Fruit fly (Drosophila melanogaster): Measurements from ENCODE around the gene Polr2A.

The Polr2A gene

DNA sequence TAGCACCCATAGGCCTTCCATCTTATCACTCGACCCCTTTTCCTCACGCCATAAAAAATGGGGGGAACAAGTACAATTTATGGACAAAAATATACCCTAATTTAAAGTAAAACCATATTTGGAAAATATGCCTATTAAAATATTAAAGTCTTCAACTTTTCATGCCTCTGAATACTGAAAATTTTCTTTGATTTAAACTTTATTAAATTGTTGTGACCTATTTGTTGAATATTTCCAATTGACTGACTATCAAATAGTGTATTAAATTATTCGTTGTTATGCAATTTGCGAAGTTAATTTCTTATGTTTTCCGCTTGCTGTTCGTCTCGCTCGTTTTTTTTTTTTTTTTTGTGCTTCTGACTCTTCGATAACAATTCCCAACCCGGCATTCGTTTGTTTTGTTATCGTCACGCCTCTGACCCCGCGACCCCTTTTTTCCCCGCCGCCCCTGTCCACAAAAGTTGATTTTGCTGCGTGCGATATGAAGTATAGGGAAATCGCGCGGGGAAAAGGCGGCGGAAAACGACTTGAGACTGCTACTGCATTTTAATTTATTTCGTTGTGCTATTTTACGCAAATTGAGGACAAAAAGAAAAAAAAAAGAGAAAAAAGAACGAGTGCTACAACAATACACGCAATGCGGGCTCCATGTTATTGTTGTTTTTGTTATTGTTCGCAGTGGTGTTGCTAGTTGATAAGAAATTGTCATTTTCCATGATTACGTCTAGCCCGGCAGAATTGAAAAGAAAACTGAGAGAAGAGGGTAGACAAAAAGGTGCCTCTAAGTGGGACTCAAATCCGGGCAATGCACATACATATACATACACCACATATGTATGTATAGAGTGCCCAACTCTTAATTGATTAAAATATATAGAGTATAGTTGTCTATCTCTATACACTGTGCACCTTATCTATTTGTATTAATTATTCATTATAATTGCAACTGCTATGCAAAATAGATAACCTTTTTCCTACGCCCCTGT, 48.3 kb downstream of the Polr2A start (continued):
- TF ChIP-seq chn (GFP tag; optimal IDR thresholded peaks at IDR 0.05) (no peak), dpn (GFP tag; optimal IDR thresholded peaks at IDR 0.05) (peak; percentile 38 to 51), NFAT (GFP tag; IDR thresholded peaks at IDR 0.05) (no peak), Xbp1 (GFP tag; optimal IDR thresholded peaks at IDR 0.05) (peak; percentile 50), HLHmδ (GFP tag; optimal IDR thresholded peaks at IDR 0.05) (no peak), CG10321 (GFP tag; IDR thresholded peaks at IDR 0.05) (no peak), trh (GFP tag; optimal IDR thresholded peaks at IDR 0.05) (peak; percentile 13), lmd (GFP tag; IDR thresholded peaks at IDR 0.05) (peak; percentile 56), so (GFP tag; IDR thresholded peaks at IDR 0.05) (peak; percentile 72; the same call in 1 of the 3 replicates), CG17385 (GFP tag; optimal IDR thresholded peaks at IDR 0.05) (peak; percentile 62), chinmo (GFP tag; IDR thresholded peaks at IDR 0.05; ENCODE audit: partially characterized antibody) (0 out of 4 replicates have a peak, but pooled peaks have one; percentile 41), Rfx (GFP tag; IDR thresholded peaks at IDR 0.05) (peak; percentile 51), CG11504 (tag; optimal IDR thresholded peaks at IDR 0.05) (peak; percentile 83), pnt (GFP tag; optimal IDR thresholded peaks at IDR 0.05) (peak; percentile 0), CG2129 (GFP tag; IDR thresholded peaks at IDR 0.05; ENCODE audit: partially characterized antibody) (no peak), ap (GFP tag; IDR thresholded peaks at IDR 0.05) (peak; percentile 60), hth (optimal IDR thresholded peaks at IDR 0.05) (no peak), tin (GFP tag; optimal IDR thresholded peaks at IDR 0.05) (peak; percentile 8), CG7372 (GFP tag; IDR thresholded peaks at IDR 0.05) (peak; percentile 36; the same call in 1 of the 2 replicates), CG10209 (GFP tag; optimal IDR thresholded peaks at IDR 0.05) (peak; percentile 54), zen (tag; optimal IDR thresholded peaks at IDR 0.05) (peak; percentile 17), CG2116 (GFP tag; optimal IDR thresholded peaks at IDR 0.05) (no peak), BtbVII (GFP tag; optimal IDR thresholded peaks at IDR 0.05) (peak; percentile 24), CG9727 (GFP tag; optimal IDR thresholded peaks at IDR 0.05) (peak; percentile 36), CG16779 (GFP tag; IDR thresholded peaks at IDR 0.05) (no peak), hkb (optimal IDR thresholded peaks at IDR 0.05) (no peak), hkb (GFP tag; IDR thresholded peaks at IDR 0.05) (peak; percentile 72), CG10147 (GFP tag; optimal IDR thresholded peaks at IDR 0.05) (peak; percentile 60), pzg (GFP tag; optimal IDR thresholded peaks at IDR 0.05) (no peak), CG12391 (tag; optimal IDR thresholded peaks at IDR 0.05) (peak; percentile 76), CG18764 (GFP tag; optimal IDR thresholded peaks at IDR 0.05) (peak; percentile 21), da (GFP tag; optimal IDR thresholded peaks at IDR 0.05) (no peak), sens (GFP tag) (peak; percentile 89), CG18599 (GFP tag; optimal IDR thresholded peaks at IDR 0.05) (peak; percentile 69), esg (GFP tag; conservative IDR thresholded peaks at IDR 0.05) (peak; percentile 67), Sry-β (GFP tag; optimal IDR thresholded peaks at IDR 0.05) (no peak), Fer3 (tag; optimal IDR thresholded peaks at IDR 0.05) (peak; percentile 65), tio (GFP tag; optimal IDR thresholded peaks at IDR 0.05) (peak; percentile 24), CG2875 (GFP tag; optimal IDR thresholded peaks at IDR 0.05) (peak; percentile 41), Myb (GFP tag; optimal IDR thresholded peaks at IDR 0.05) (peak; percentile 13), ash1 (GFP tag; optimal IDR thresholded peaks at IDR 0.05) (no peak), CG8388 (GFP tag; optimal IDR thresholded peaks at IDR 0.05) (peak; percentile 66), Ada2b (GFP tag; IDR thresholded peaks at IDR 0.05) (peak; percentile 71), chm (GFP tag; IDR thresholded peaks at IDR 0.05) (peak; percentile 59; the same call in 1 of the 2 replicates), fru (optimal IDR thresholded peaks at IDR 0.05) (no peak), CG6254 (GFP tag; optimal IDR thresholded peaks at IDR 0.05) (peak; percentile 16), sisA (GFP tag; IDR thresholded peaks at IDR 0.05) (peak; percentile 52; the same call in 1 of the 2 replicates), Vsx1 (GFP tag; optimal IDR thresholded peaks at IDR 0.05) (peak; percentile 29), CG9817 (tag; optimal IDR thresholded peaks at IDR 0.05) (peak; percentile 42)

Measured in whole organism, embryonic.